Fruit fly (Drosophila melanogaster): ENCODE results near the gene CG31142.

The CG31142 gene

dm6 chr3R:23931095-23931728, 2.2 kb downstream of the CG31142 start, which contains the start of the genes Rpt2 and CG13599 (continued):
- TF ChIP-seq mirr (GFP tag; optimal IDR thresholded peaks at IDR 0.05) (no peak), CG9876 (GFP tag; optimal IDR thresholded peaks at IDR 0.05) (no peak), Bteb2 (GFP tag; optimal IDR thresholded peaks at IDR 0.05) (peak; percentile 10), CG12299 (tag; optimal IDR thresholded peaks at IDR 0.05) (peak; percentile 41), inv (GFP tag; IDR thresholded peaks at IDR 0.05; ENCODE audit: partially characterized antibody) (0 out of 2 replicates have a peak, but pooled peaks have one; percentile 23), B-H2 (GFP tag; optimal IDR thresholded peaks at IDR 0.05) (peak; percentile 57), Ptx1 (GFP tag; IDR thresholded peaks at IDR 0.05) (no peak), CG10565 (GFP tag; optimal IDR thresholded peaks at IDR 0.05) (no peak), ci (GFP tag; IDR thresholded peaks at IDR 0.05) (no peak), HmgD (GFP tag; optimal IDR thresholded peaks at IDR 0.05) (peak; percentile 22), sug (tag; optimal IDR thresholded peaks at IDR 0.05) (peak; percentile 19), hkb (optimal IDR thresholded peaks at IDR 0.05) (peak; percentile 82), hkb (GFP tag; IDR thresholded peaks at IDR 0.05) (no peak), Dbx (GFP tag; IDR thresholded peaks at IDR 0.05) (no peak), CG17568 (GFP tag; optimal IDR thresholded peaks at IDR 0.05) (peak; percentile 68), pzg (GFP tag; optimal IDR thresholded peaks at IDR 0.05) (peak; percentile 87), CG15601 (tag; optimal IDR thresholded peaks at IDR 0.05) (peak; percentile 48), CG12942 (GFP tag; optimal IDR thresholded peaks at IDR 0.05) (peak; percentile 13), CG12659 (GFP tag; optimal IDR thresholded peaks at IDR 0.05) (peak; percentile 70), da (GFP tag; optimal IDR thresholded peaks at IDR 0.05) (no peak), Antp (GFP tag; optimal IDR thresholded peaks at IDR 0.05) (no peak), GATAe (GFP tag; conservative IDR thresholded peaks at IDR 0.05) (no peak), YL-1 (GFP tag; optimal IDR thresholded peaks at IDR 0.05) (peak; percentile 88), bowl (GFP tag; IDR thresholded peaks at IDR 0.05) (no peak), grn (GFP tag; optimal IDR thresholded peaks at IDR 0.05) (no peak), HLH4C (GFP tag; IDR thresholded peaks at IDR 0.05; ENCODE audit: partially characterized antibody) (peak; percentile 45; the same call in 1 of the 3 replicates), CG11504 (tag; optimal IDR thresholded peaks at IDR 0.05) (no peak), CHES-1-like (GFP tag; optimal IDR thresholded peaks at IDR 0.05) (peak; percentile 66), gt (GFP tag; IDR thresholded peaks at IDR 0.05) (no peak), zfh1 (GFP tag; IDR thresholded peaks at IDR 0.05) (no peak), CG12744 (GFP tag; optimal IDR thresholded peaks at IDR 0.05) (no peak), Hr39 (optimal IDR thresholded peaks at IDR 0.05) (no peak), CG17829 (tag; optimal IDR thresholded peaks at IDR 0.05) (peak; percentile 28), Ets97D (GFP tag; optimal IDR thresholded peaks at IDR 0.05) (peak; percentile 69), trem (tag; optimal IDR thresholded peaks at IDR 0.05) (peak; percentile 85), ftz-f1 (GFP tag; optimal IDR thresholded peaks at IDR 0.05) (no peak), Dref (GFP tag; IDR thresholded peaks at IDR 0.05) (peak; percentile 67), Dll (GFP tag; IDR thresholded peaks at IDR 0.05; ENCODE audit: partially characterized antibody) (no peak; the same call in 2 of the 4 replicates), Sry-δ (GFP tag; optimal IDR thresholded peaks at IDR 0.05) (peak; percentile 75), vnd (GFP tag; IDR thresholded peaks at IDR 0.05; ENCODE audit: partially characterized antibody) (0 out of 3 replicates have a peak, but pooled peaks have one; percentile 44), Spps (tag; optimal IDR thresholded peaks at IDR 0.05) (peak; percentile 14), gcm (GFP tag; optimal IDR thresholded peaks at IDR 0.05) (peak; percentile 11), CG1603 (tag; optimal IDR thresholded peaks at IDR 0.05) (peak; percentile 26), scrt (GFP tag; optimal IDR thresholded peaks at IDR 0.05) (no peak), CG4424 (GFP tag; optimal IDR thresholded peaks at IDR 0.05) (no peak), nmo (GFP tag; optimal IDR thresholded peaks at IDR 0.05) (peak; percentile 60), CG17359 (tag; optimal IDR thresholded peaks at IDR 0.05) (no peak), CG2120 (GFP tag; optimal IDR thresholded peaks at IDR 0.05) (peak; percentile 44), CG2712 (tag; optimal IDR thresholded peaks at IDR 0.05) (peak; percentile 46), fru (optimal IDR thresholded peaks at IDR 0.05) (no peak), CG17361 (GFP tag; IDR thresholded peaks at IDR 0.05) (peak; percentile 41; the same call in 1 of the 3 replicates)

All from whole organism, embryonic.